Fruit fly (Drosophila melanogaster) whole organism, prepupa: ENCODE measurements around the gene Mnn1.

ENCODE experiments used
- CG10669 ChIP-seq: fragments of 200-800 bp; sonication (Bioruptor generic); optimal IDR thresholded peaks from 3 replicates; lab custom pipeline; 2018; ENCODE audit warnings: missing biosample characterization, mild to moderate bottlenecking, missing genetic modification characterization, moderate library complexity
- CG11902 ChIP-seq: fragments of 200-800 bp; sonication (Bioruptor generic); optimal IDR thresholded peaks from 3 replicates; lab custom pipeline; 2016; ENCODE audit warnings: missing biosample characterization, missing genetic modification characterization
- CG15336 ChIP-seq: fragments of 200-800 bp; sonication (Bioruptor generic); IDR thresholded peaks from 2 replicates; pipeline ENCODE4 v1.3.6; 2022; ENCODE audit warnings: missing biosample characterization, missing genetic modification characterization
- CG1621 ChIP-seq: fragments of 200-800 bp; sonication (Bioruptor generic); optimal IDR thresholded peaks from 3 replicates; lab custom pipeline; 2018; ENCODE audit warnings: missing biosample characterization, mild to moderate bottlenecking, missing genetic modification characterization
- CG16779 ChIP-seq: fragments of 200-800 bp; sonication (Bioruptor generic); optimal IDR thresholded peaks from 3 replicates; lab custom pipeline; 2017; ENCODE audit warnings: missing biosample characterization, mild to moderate bottlenecking, missing genetic modification characterization
- CG3032 ChIP-seq: fragments of 200-800 bp; optimal IDR thresholded peaks from 2 replicates; lab custom pipeline; 2019; ENCODE audit warnings: missing biosample characterization, mild to moderate bottlenecking, missing genetic modification characterization, moderate library complexity
- CG31627 ChIP-seq: fragments of 200-800 bp; sonication (Bioruptor generic); optimal IDR thresholded peaks from 3 replicates; lab custom pipeline; 2016; ENCODE audit warnings: missing biosample characterization, missing genetic modification characterization
- CG32006 ChIP-seq: fragments of 200-800 bp; sonication (Bioruptor generic); optimal IDR thresholded peaks from 3 replicates; lab custom pipeline; 2017; ENCODE audit warnings: missing biosample characterization, mild to moderate bottlenecking, missing genetic modification characterization
- CG34406 ChIP-seq: fragments of 200-800 bp; sonication (Bioruptor generic); optimal IDR thresholded peaks from 3 replicates; lab custom pipeline; 2016; ENCODE audit warnings: missing biosample characterization, missing genetic modification characterization
- CG4318 ChIP-seq: fragments of 200-800 bp; sonication (Bioruptor generic); optimal IDR thresholded peaks from 3 replicates; lab custom pipeline; 2017; ENCODE audit warnings: missing biosample characterization, mild to moderate bottlenecking, missing genetic modification characterization
- CG6276 ChIP-seq: fragments of 200-800 bp; sonication (Bioruptor generic); optimal IDR thresholded peaks from 2 replicates; lab custom pipeline; 2017; ENCODE audit warnings: missing biosample characterization, mild to moderate bottlenecking, missing genetic modification characterization
- CG6792 ChIP-seq: fragments of 200-800 bp; sonication (Bioruptor generic); optimal IDR thresholded peaks from 3 replicates; lab custom pipeline; 2016; ENCODE audit warnings: missing biosample characterization, missing genetic modification characterization
- CG6854 ChIP-seq: fragments of 200-800 bp; sonication (Bioruptor generic); optimal IDR thresholded peaks from 2 replicates; lab custom pipeline; 2017; ENCODE audit warnings: missing biosample characterization, mild to moderate bottlenecking, missing genetic modification characterization
- CG8119 ChIP-seq: fragments of 200-800 bp; sonication (Bioruptor generic); IDR thresholded peaks from 3 replicates; pipeline ENCODE4 v1.3.6; 2022; ENCODE audit warnings: missing biosample characterization, missing genetic modification characterization
- CG8319 ChIP-seq: fragments of 200-800 bp; sonication (Bioruptor generic); optimal IDR thresholded peaks from 3 replicates; lab custom pipeline; 2016; ENCODE audit warnings: missing biosample characterization, missing genetic modification characterization
- CG8632 ChIP-seq: fragments of 200-800 bp; sonication (Bioruptor generic); optimal IDR thresholded peaks from 3 replicates; lab custom pipeline; 2016; ENCODE audit warnings: missing biosample characterization, missing genetic modification characterization
- CG9139 ChIP-seq: fragments of 200-800 bp; sonication (Bioruptor generic); optimal IDR thresholded peaks from 3 replicates; lab custom pipeline; 2017; ENCODE audit warnings: missing biosample characterization, mild to moderate bottlenecking, missing genetic modification characterization
- Eip75B ChIP-seq: fragments of 200-800 bp; sonication (Bioruptor generic); optimal IDR thresholded peaks from 3 replicates; lab custom pipeline; 2016; ENCODE audit warnings: missing biosample characterization, missing genetic modification characterization
- Eip78C ChIP-seq: fragments of 200-800 bp; sonication (Bioruptor generic); peaks from one replicate; lab custom pipeline; 2016; ENCODE audit warnings: missing biosample characterization, missing genetic modification characterization
- Eip93F ChIP-seq: fragments of 200-800 bp; sonication (Bioruptor generic); optimal IDR thresholded peaks from 2 replicates; lab custom pipeline; 2016; ENCODE audit warnings: missing biosample characterization, mild to moderate bottlenecking, missing genetic modification characterization
- Gug ChIP-seq: fragments of 200-800 bp; sonication (Bioruptor generic); IDR thresholded peaks from 2 replicates; pipeline ENCODE4 v1.3.6; 2022; ENCODE audit warnings: missing biosample characterization, missing genetic modification characterization
- Hr38 ChIP-seq: sonication (Bioruptor generic); optimal IDR thresholded peaks from 2 replicates; lab custom pipeline; 2016; ENCODE audit warnings: missing biosample characterization, missing genetic modification characterization
- Hr39 ChIP-seq: fragments of 200-800 bp; sonication (Bioruptor generic); optimal IDR thresholded peaks from 2 replicates; lab custom pipeline; 2016; ENCODE audit warnings: missing biosample characterization, missing genetic modification characterization
- Hr4 ChIP-seq: fragments of 200-800 bp; sonication (Bioruptor generic); optimal IDR thresholded peaks from 3 replicates; lab custom pipeline; 2016; ENCODE audit warnings: missing biosample characterization, missing genetic modification characterization
- Lpt ChIP-seq: fragments of 200-800 bp; sonication (Bioruptor generic); optimal IDR thresholded peaks from 3 replicates; lab custom pipeline; 2016; ENCODE audit warnings: missing biosample characterization, missing genetic modification characterization
- Met ChIP-seq: fragments of 200-800 bp; sonication (Bioruptor generic); optimal IDR thresholded peaks from 3 replicates; lab custom pipeline; 2016; ENCODE audit warnings: missing biosample characterization, missing genetic modification characterization
- OdsH ChIP-seq: fragments of 200-800 bp; sonication (Bioruptor generic); optimal IDR thresholded peaks from 3 replicates; lab custom pipeline; 2016; ENCODE audit warnings: missing biosample characterization, missing genetic modification characterization
- Sox102F ChIP-seq: fragments of 200-800 bp; sonication (Bioruptor generic); optimal IDR thresholded peaks from 2 replicates; lab custom pipeline; 2016; ENCODE audit warnings: missing biosample characterization, mild to moderate bottlenecking, missing genetic modification characterization
- achi ChIP-seq: fragments of 200-800 bp; sonication (Bioruptor generic); optimal IDR thresholded peaks from 3 replicates; lab custom pipeline; 2016; ENCODE audit warnings: missing biosample characterization, missing genetic modification characterization
- acj6 ChIP-seq: fragments of 200-800 bp; sonication (Bioruptor generic); optimal IDR thresholded peaks from 3 replicates; lab custom pipeline; 2016; ENCODE audit warnings: missing biosample characterization, missing genetic modification characterization
- cyc ChIP-seq: fragments of 200-800 bp; sonication (Bioruptor generic); optimal IDR thresholded peaks from 3 replicates; lab custom pipeline; 2016; ENCODE audit warnings: missing biosample characterization, missing genetic modification characterization
- dsx ChIP-seq: fragments of 200-800 bp; optimal IDR thresholded peaks from 3 replicates; lab custom pipeline; 2019; ENCODE audit warnings: missing biosample characterization, mild to moderate bottlenecking, missing genetic modification characterization, moderate library complexity; ENCODE audit not compliant: poor library complexity, severe bottlenecking
- eg ChIP-seq: fragments of 200-800 bp; sonication (Bioruptor generic); IDR thresholded peaks from 3 replicates; pipeline ENCODE4 v1.3.6; 2022; ENCODE audit warnings: missing biosample characterization, missing genetic modification characterization
- esn ChIP-seq: fragments of 200-800 bp; sonication (Bioruptor generic); optimal IDR thresholded peaks from 2 replicates; lab custom pipeline; 2016; ENCODE audit warnings: missing biosample characterization, mild to moderate bottlenecking, missing genetic modification characterization, moderate library complexity
- fd59A ChIP-seq: fragments of 200-800 bp; sonication (Bioruptor generic); optimal IDR thresholded peaks from 2 replicates; lab custom pipeline; 2017; ENCODE audit warnings: missing biosample characterization, mild to moderate bottlenecking, missing genetic modification characterization, missing genetic modification reagents
- fkh ChIP-seq: fragments of 200-800 bp; sonication (Bioruptor generic); optimal IDR thresholded peaks from 3 replicates; lab custom pipeline; 2017; ENCODE audit warnings: missing biosample characterization, mild to moderate bottlenecking, missing genetic modification characterization, moderate library complexity
- lz ChIP-seq: fragments of 200-800 bp; sonication (Bioruptor generic); optimal IDR thresholded peaks from 3 replicates; lab custom pipeline; 2016; ENCODE audit warnings: missing biosample characterization, missing genetic modification characterization
- net ChIP-seq: fragments of 200-800 bp; sonication (Bioruptor generic); optimal IDR thresholded peaks from 3 replicates; lab custom pipeline; 2016; ENCODE audit warnings: missing biosample characterization, missing genetic modification characterization
- salr ChIP-seq, 2 experiments: fragments of 200-800 bp; sonication (Bioruptor generic); optimal IDR thresholded peaks; 3 replicates each; lab custom pipeline; 2016 to 2018; ENCODE audit warnings: missing biosample characterization in 2 of 2, missing genetic modification characterization in 2 of 2, mild to moderate bottlenecking in 1 of 2
- spab ChIP-seq: fragments of 200-800 bp; sonication (Bioruptor generic); optimal IDR thresholded peaks from 2 replicates; lab custom pipeline; 2017; ENCODE audit warnings: missing biosample characterization, mild to moderate bottlenecking, missing genetic modification characterization, missing genetic modification reagents
- svp ChIP-seq: fragments of 200-800 bp; sonication (Bioruptor generic); peaks from one replicate; lab custom pipeline; 2016; ENCODE audit warnings: missing biosample characterization, missing genetic modification characterization
- topi ChIP-seq: fragments of 200-800 bp; sonication (Bioruptor generic); optimal IDR thresholded peaks from 3 replicates; lab custom pipeline; 2016; ENCODE audit warnings: missing biosample characterization, missing genetic modification characterization

Gene Mnn1

DNA sequence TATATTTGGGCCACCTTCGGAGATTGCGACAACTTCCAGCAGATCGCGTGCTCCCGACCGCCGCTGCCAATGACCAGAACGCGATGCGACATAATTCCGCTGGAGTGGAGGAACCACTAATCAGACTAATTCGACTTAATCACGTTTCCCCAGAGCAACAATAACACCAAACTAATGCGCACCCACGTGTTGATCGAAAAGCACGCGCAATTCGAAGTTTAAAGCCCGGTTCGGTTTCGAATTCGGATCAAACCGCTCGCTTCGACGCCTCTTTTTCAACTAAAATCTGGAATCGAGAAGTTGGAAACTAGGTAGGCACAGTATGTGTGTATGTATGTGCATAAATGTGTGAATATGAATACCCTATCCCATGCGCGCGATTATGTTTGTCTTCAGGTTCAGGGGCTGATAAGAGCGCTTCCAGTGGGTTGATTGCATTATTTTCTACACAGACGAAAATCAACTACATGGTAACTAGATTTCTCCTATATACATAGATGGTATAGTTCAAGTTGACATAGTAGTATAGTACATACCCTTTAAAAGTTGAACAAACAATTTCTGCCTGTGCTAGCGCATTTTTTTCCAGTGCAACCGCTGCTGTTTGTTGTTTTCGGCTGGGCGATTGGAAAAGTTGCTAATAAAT, 32.4 kb upstream of the Mnn1 start, which contains the start of gene Gart (continued):
- TF ChIP-seq lz (GFP tag; lab: Kevin White, UChicago) (peak; percentile 91), CG34406 (GFP tag; lab: Kevin White, UChicago) (peak; percentile 65), acj6 (peak; percentile 72), CG8119 (GFP tag; lab: Robert Waterston, UW) (peak; percentile 71), dsx (peak; percentile 50), Eip75B (GFP tag; lab: Kevin White, UChicago) (peak; percentile 75), eg (GFP tag; lab: Robert Waterston, UW) (no peak; the same call in 2 of the 3 replicates), fkh (GFP tag; lab: Kevin White, UChicago) (peak; percentile 94), Sox102F (GFP tag; lab: Kevin White, UChicago) (peak; percentile 87)
- TF ChIP-seq, all 60 proteins: peak for 44

- TF ChIP-seq CG8632 (GFP tag; lab: Kevin White, UChicago) (no peak), CG1621 (tag; lab: Kevin White, UChicago) (no peak), CG9139 (no peak), topi (GFP tag; lab: Kevin White, UChicago) (no peak), esn (GFP tag; lab: Kevin White, UChicago) (no peak)
- TF ChIP-seq, all 60 proteins: peak for 0
Measured at dm6 chr2L:7025247-7025646, 30.9 kb upstream of the Mnn1 start.

dm6 chr2L:7026308-7026707, 29.8 kb upstream of the Mnn1 start:
- TF ChIP-seq fd59A (GFP tag; lab: Kevin White, UChicago): no peak

dm6 chr2L:7026988-7027908, 28.9 kb upstream of the Mnn1 start, which contains the start of the genes CG31908 and MME1:
TSS of gene CG31908 (minus strand) at chr2L:7027389.
TSS of gene MME1 (plus strand) at chr2L:7027526.
- TF ChIP-seq fkh (GFP tag; lab: Kevin White, UChicago) (no peak), Eip78C (GFP tag; lab: Kevin White, UChicago) (peak; percentile 73), CG6854 (no peak), CG31627 (GFP tag; lab: Kevin White, UChicago) (peak; percentile 36), Hr39 (GFP tag; lab: Kevin White, UChicago) (peak; percentile 44), Hr4 (GFP tag; lab: Kevin White, UChicago) (peak; percentile 37), CG16779 (tag; lab: Kevin White, UChicago) (no peak), Hr38 (GFP tag; lab: Kevin White, UChicago) (no peak), lz (GFP tag; lab: Kevin White, UChicago) (peak; percentile 38), achi (peak; percentile 80), Lpt (GFP tag; lab: Kevin White, UChicago) (no peak), Sox102F (GFP tag; lab: Kevin White, UChicago) (no peak), CG3032 (tag; lab: Kevin White, UChicago) (peak; percentile 5), spab (GFP tag; lab: Kevin White, UChicago) (no peak), Gug (GFP tag; lab: Robert Waterston, UW) (no peak), CG15336 (no peak), CG11902 (GFP tag; lab: Kevin White, UChicago) (no peak), Eip93F (GFP tag; lab: Kevin White, UChicago) (no peak), CG10669 (GFP tag; lab: Kevin White, UChicago) (no peak), OdsH (GFP tag; lab: Kevin White, UChicago) (peak; percentile 27), salr (GFP tag; optimal IDR thresholded peaks at IDR 0.05; lab: Kevin White, UChicago) (no peak), CG6276 (no peak), CG1621 (tag; lab: Kevin White, UChicago) (no peak), cyc (GFP tag; lab: Kevin White, UChicago) (peak; percentile 25), net (GFP tag; lab: Kevin White, UChicago) (no peak), Met (peak; percentile 58), fd59A (GFP tag; lab: Kevin White, UChicago) (no peak), CG34406 (GFP tag; lab: Kevin White, UChicago) (peak; percentile 12), CG6792 (GFP tag; lab: Kevin White, UChicago) (peak; percentile 14), CG8319 (GFP tag; lab: Kevin White, UChicago) (peak; percentile 10), CG32006 (GFP tag; lab: Kevin White, UChicago) (no peak), svp (peak; percentile 81), acj6 (no peak), CG4318 (GFP tag; lab: Kevin White, UChicago) (no peak), topi (GFP tag; lab: Kevin White, UChicago) (peak; percentile 43)
